Worm (Caenorhabditis elegans) whole organism, young adult: ENCODE data around the gene pgl-2.
A peak's percentile ranks its signal among the peaks of the same experiment; 100 is the strongest.

Source experiments
- B0336.3 ChIP-seq: fragments of 200-800 bp; sonication (Bioruptor generic); IDR thresholded peaks from 2 replicates; pipeline ENCODE4 v1.3.6; 2022; ENCODE audit warnings: missing genetic modification characterization, missing compliant biosample characterization
- F23B12.7 ChIP-seq: sonication (generic microtip); optimal IDR thresholded peaks from 2 replicates; lab custom pipeline; 2017; ENCODE audit warnings: missing genetic modification characterization, mild to moderate bottlenecking, missing compliant biosample characterization, antibody characterized with exemption, moderate library complexity; ENCODE audit not compliant: insufficient read depth
- F52B5.7 ChIP-seq: sonication (generic microtip); optimal IDR thresholded peaks from 2 replicates; lab custom pipeline; 2016; ENCODE audit warnings: mild to moderate bottlenecking, missing genetic modification characterization, missing compliant biosample characterization
- T07F8.4 ChIP-seq: sonication (generic microtip); optimal IDR thresholded peaks from 2 replicates; lab custom pipeline; 2016; ENCODE audit warnings: mild to moderate bottlenecking, missing genetic modification characterization, moderate library complexity, missing compliant biosample characterization
- T26A5.8 ChIP-seq: sonication (generic microtip); optimal IDR thresholded peaks from 2 replicates; lab custom pipeline; 2016; ENCODE audit warnings: missing genetic modification characterization, missing compliant biosample characterization
- Y67H2A.10 ChIP-seq: fragments of 200-800 bp; sonication (Bioruptor generic); conservative IDR thresholded peaks from 2 replicates; pipeline ENCODE4 v1.3.6; 2022; ENCODE audit warnings: missing genetic modification reagents, missing genetic modification characterization, missing compliant biosample characterization
- ZK185.1 ChIP-seq: sonication (generic microtip); optimal IDR thresholded peaks from 2 replicates; lab custom pipeline; 2016; ENCODE audit warnings: mild to moderate bottlenecking, missing genetic modification characterization, missing compliant biosample characterization; ENCODE audit not compliant: poor library complexity, severe bottlenecking
- akir-1 ChIP-seq: fragments of 200-800 bp; sonication (Bioruptor generic); optimal IDR thresholded peaks from 2 replicates; lab custom pipeline; 2018; ENCODE audit warnings: mild to moderate bottlenecking, missing genetic modification characterization, moderate library complexity, missing compliant biosample characterization
- aptf-2 ChIP-seq: fragments of 200-800 bp; sonication (Bioruptor generic); conservative IDR thresholded peaks from 2 replicates; pipeline ENCODE4 v1.3.6; 2022; ENCODE audit warnings: missing genetic modification reagents, missing genetic modification characterization, missing compliant biosample characterization
- attf-5 ChIP-seq: fragments of 200-800 bp; sonication (Bioruptor generic); optimal IDR thresholded peaks from 2 replicates; lab custom pipeline; 2018; ENCODE audit warnings: mild to moderate bottlenecking, missing genetic modification characterization, missing compliant biosample characterization
- attf-6 ChIP-seq: fragments of 200-800 bp; sonication (Bioruptor generic); IDR thresholded peaks from 2 replicates; pipeline ENCODE4 v1.3.6; 2022; ENCODE audit warnings: missing genetic modification reagents, missing genetic modification characterization, missing compliant biosample characterization
- cebp-1 ChIP-seq, 2 experiments: fragments of 200-800 bp in 1 of 2; sonication (Bioruptor generic) in 1 of 2; sonication (generic microtip) in 1 of 2; IDR thresholded peaks in 1 of 2; optimal IDR thresholded peaks in 1 of 2; 2 replicates each; pipeline versions ENCODE4 v1.3.6 to Lab custom; 2017 to 2022; ENCODE audit warnings: missing compliant biosample characterization in 2 of 2, missing genetic modification characterization in 2 of 2, mild to moderate bottlenecking in 1 of 2, missing genetic modification reagents in 1 of 2, moderate library complexity in 1 of 2
- cebp-2 ChIP-seq: fragments of 200-800 bp; sonication (Bioruptor generic); IDR thresholded peaks from 2 replicates; pipeline ENCODE4 v1.3.6; 2022; ENCODE audit warnings: missing genetic modification characterization, missing compliant biosample characterization
- ceh-27 ChIP-seq: fragments of 200-800 bp; sonication (Bioruptor generic); optimal IDR thresholded peaks from 2 replicates; lab custom pipeline; 2018; ENCODE audit warnings: mild to moderate bottlenecking, missing genetic modification characterization, moderate library complexity, missing compliant biosample characterization
- ceh-79 ChIP-seq: sonication (generic microtip); optimal IDR thresholded peaks from 2 replicates; lab custom pipeline; 2017; ENCODE audit warnings: mild to moderate bottlenecking, missing genetic modification characterization, missing compliant biosample characterization
- ceh-91 ChIP-seq: fragments of 200-800 bp; sonication (Bioruptor generic); IDR thresholded peaks from 2 replicates; pipeline ENCODE4 v1.3.6; 2022; ENCODE audit warnings: missing genetic modification reagents, missing genetic modification characterization, missing compliant biosample characterization
- efl-1 ChIP-seq: fragments of 150-350 bp; optimal IDR thresholded peaks from 2 replicates; lab custom pipeline; 2014; ENCODE audit warnings: missing biosample characterization, missing genetic modification reagents, missing genetic modification characterization
- ekl-4 ChIP-seq: fragments of 200-800 bp; sonication (Bioruptor generic); IDR thresholded peaks from 2 replicates; pipeline ENCODE4 v1.3.6; 2022; ENCODE audit warnings: missing genetic modification reagents, missing genetic modification characterization, missing compliant biosample characterization
- ets-4 ChIP-seq: fragments of 200-800 bp; sonication (Bioruptor generic); optimal IDR thresholded peaks from 2 replicates; lab custom pipeline; 2018; ENCODE audit warnings: mild to moderate bottlenecking, missing genetic modification characterization, missing compliant biosample characterization
- gei-17 ChIP-seq: fragments of 200-800 bp; sonication (Bioruptor generic); optimal IDR thresholded peaks from 2 replicates; lab custom pipeline; 2018; ENCODE audit warnings: mild to moderate bottlenecking, missing genetic modification characterization, missing compliant biosample characterization
- hmg-1.2 ChIP-seq: fragments of 200-800 bp; sonication (Bioruptor generic); IDR thresholded peaks from 2 replicates; pipeline ENCODE4 v1.3.6; 2022; ENCODE audit warnings: missing genetic modification reagents, missing genetic modification characterization, missing compliant biosample characterization
- lag-1 ChIP-seq: fragments of 200-800 bp; sonication (Bioruptor generic); IDR thresholded peaks from 2 replicates; pipeline ENCODE4 v1.3.6; 2022; ENCODE audit warnings: missing genetic modification reagents, missing genetic modification characterization, missing compliant biosample characterization
- let-607 ChIP-seq, 2 experiments: fragments of 200-800 bp in 1 of 2; sonication (Bioruptor generic) in 1 of 2; sonication (generic microtip) in 1 of 2; optimal IDR thresholded peaks; 2 replicates each; lab custom pipeline; 2016 to 2018; ENCODE audit warnings: mild to moderate bottlenecking in 2 of 2, missing compliant biosample characterization in 2 of 2, missing genetic modification characterization in 2 of 2, moderate library complexity in 2 of 2, missing genotype in 1 of 2
- lin-35 ChIP-seq, 3 experiments: fragments of 150-350 bp in 2 of 3; sonication (generic microtip) in 1 of 3; optimal IDR thresholded peaks; 2 replicates each; lab custom pipeline; 2014 to 2018; ENCODE audit warnings: missing biosample characterization in 3 of 3, missing genetic modification characterization in 3 of 3, missing genetic modification reagents in 3 of 3
- lin-54 ChIP-seq: fragments of 200-800 bp; sonication (Bioruptor generic); optimal IDR thresholded peaks from 2 replicates; lab custom pipeline; 2018; ENCODE audit warnings: mild to moderate bottlenecking, missing genetic modification characterization, missing compliant biosample characterization
- madf-10 ChIP-seq: sonication (generic microtip); optimal IDR thresholded peaks from 2 replicates; lab custom pipeline; 2016; ENCODE audit warnings: mild to moderate bottlenecking, missing genetic modification characterization, missing compliant biosample characterization
- mel-28 ChIP-seq: sonication (generic microtip); optimal IDR thresholded peaks from 2 replicates; lab custom pipeline; 2016; ENCODE audit warnings: borderline replicate concordance, mild to moderate bottlenecking, missing genetic modification characterization, missing compliant biosample characterization
- mxl-1 ChIP-seq: sonication (generic microtip); optimal IDR thresholded peaks from 2 replicates; lab custom pipeline; 2016; ENCODE audit warnings: missing genetic modification characterization, missing compliant biosample characterization
- nhr-27 ChIP-seq: fragments of 200-800 bp; sonication (Bioruptor generic); optimal IDR thresholded peaks from 2 replicates; lab custom pipeline; 2018; ENCODE audit warnings: mild to moderate bottlenecking, missing genetic modification characterization, moderate library complexity, missing compliant biosample characterization
- nhr-80 ChIP-seq: sonication (generic microtip); optimal IDR thresholded peaks from 2 replicates; lab custom pipeline; 2016; ENCODE audit warnings: missing genetic modification characterization, missing compliant biosample characterization
- nhr-90 ChIP-seq: sonication (generic microtip); optimal IDR thresholded peaks from 2 replicates; lab custom pipeline; 2016; ENCODE audit warnings: missing genotype, mild to moderate bottlenecking, missing genetic modification characterization, missing compliant biosample characterization
- pha-4 ChIP-seq: fragments of 150-350 bp; sonication (generic microtip); optimal IDR thresholded peaks from 2 replicates; lab custom pipeline; 2014; ENCODE audit warnings: missing biosample characterization, missing genetic modification reagents, missing genetic modification characterization
- rec-8 ChIP-seq, 2 experiments: sonication (generic microtip); optimal IDR thresholded peaks; 2 replicates each; lab custom pipeline; 2016; ENCODE audit warnings: mild to moderate bottlenecking in 2 of 2, missing genetic modification characterization in 2 of 2, missing genetic modification reagents in 2 of 2, missing genotype in 2 of 2, missing biosample characterization in 1 of 2, missing compliant biosample characterization in 1 of 2, moderate library complexity in 1 of 2
- sea-2 ChIP-seq: fragments of 200-800 bp; sonication (Bioruptor generic); IDR thresholded peaks from 2 replicates; pipeline ENCODE4 v1.3.6; 2022; ENCODE audit warnings: missing genetic modification characterization, missing compliant biosample characterization
- snpc-3.4 ChIP-seq: sonication (generic microtip); optimal IDR thresholded peaks from 2 replicates; lab custom pipeline; 2017; ENCODE audit warnings: missing genetic modification characterization, mild to moderate bottlenecking, missing compliant biosample characterization, antibody characterized with exemption, moderate library complexity, missing genotype, missing genetic modification reagents
- sptf-2 ChIP-seq: fragments of 200-800 bp; sonication (Bioruptor generic); optimal IDR thresholded peaks from 2 replicates; lab custom pipeline; 2018; ENCODE audit warnings: mild to moderate bottlenecking, missing genetic modification characterization, missing compliant biosample characterization
- tbp1 ChIP-seq: fragments of 200-800 bp; sonication (Bioruptor generic); optimal IDR thresholded peaks from 2 replicates; lab custom pipeline; 2018; ENCODE audit warnings: mild to moderate bottlenecking, missing genetic modification characterization, missing compliant biosample characterization
- ztf-26 ChIP-seq: sonication (generic microtip); optimal IDR thresholded peaks from 2 replicates; lab custom pipeline; 2017; ENCODE audit warnings: missing genetic modification characterization, missing compliant biosample characterization

pgl-2 gene

DNA sequence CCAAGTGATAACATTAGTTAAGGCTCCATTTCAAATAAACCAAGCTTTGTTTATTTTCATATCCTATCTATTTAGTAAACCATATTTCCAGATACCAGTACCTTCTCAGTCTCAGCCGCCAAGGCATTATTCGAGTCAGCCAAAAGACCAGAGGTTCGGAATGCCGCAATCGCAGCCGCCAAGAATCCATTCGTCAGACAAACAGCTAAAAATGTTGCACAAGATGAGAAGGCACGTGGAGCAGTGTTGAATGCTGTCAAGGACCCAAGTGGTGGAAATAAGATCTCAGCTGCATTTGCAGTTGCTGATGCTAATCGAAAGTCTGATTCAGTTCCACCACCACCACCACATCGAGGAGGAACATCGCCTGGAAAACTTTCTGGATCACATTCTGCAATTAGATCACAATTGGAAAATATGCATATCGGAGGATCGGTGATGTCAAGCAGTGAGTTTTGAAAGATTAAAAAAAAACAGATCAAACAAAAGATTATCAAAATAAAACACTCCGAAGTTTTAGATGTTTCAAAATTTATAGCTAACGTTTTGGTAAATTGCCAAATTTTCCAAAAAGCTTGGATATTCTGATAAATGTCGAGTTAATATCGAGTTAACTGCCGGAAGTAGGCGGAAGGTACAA lies 22.2 kb upstream of the pgl-2 start:
- no peak for TF ChIP-seq cebp-2 (GFP tag; lab: Robert Waterston, UW)
- no peak for TF ChIP-seq pha-4 (tag; lab: Kevin White, UChicago)
- TF ChIP-seq ceh-91 (GFP tag; lab: Robert Waterston, UW): no peak
- no peak for TF ChIP-seq mel-28 (tag; lab: Kevin White, UChicago)
- TF ChIP-seq B0336.3: no peak
- no peak for TF ChIP-seq T07F8.4
- TF ChIP-seq gei-17 (GFP tag; lab: Kevin White, UChicago): no peak
- TF ChIP-seq attf-5 (GFP tag; lab: Kevin White, UChicago): no peak

- TF ChIP-seq cebp-1 (GFP tag; IDR thresholded peaks at IDR 0.05; lab: Robert Waterston, UW) (no peak), cebp-1 (tag; optimal IDR thresholded peaks at IDR 0.05; lab: Kevin White, UChicago) (peak; percentile 39), let-607 (tag; optimal IDR thresholded peaks at IDR 0.05; lab: Kevin White, UChicago) (peak; percentile 21 to 81), attf-5 (GFP tag; lab: Kevin White, UChicago) (peak; percentile 3), hmg-1.2 (GFP tag; lab: Robert Waterston, UW) (peak; percentile 87), T07F8.4 (no peak), ceh-27 (GFP tag; lab: Kevin White, UChicago) (no peak), nhr-27 (tag; lab: Kevin White, UChicago) (no peak), nhr-80 (tag; lab: Kevin White, UChicago) (peak; percentile 22), ZK185.1 (tag; lab: Kevin White, UChicago) (peak; percentile 17), sea-2 (GFP tag; lab: Robert Waterston, UW) (no peak), efl-1 (GFP tag; lab: Kevin White, UChicago) (no peak), F23B12.7 (tag; lab: Kevin White, UChicago) (no peak)
Measured at ce11 chrIII:8696680-8697079, 21.4 kb upstream of the pgl-2 start.

DNA sequence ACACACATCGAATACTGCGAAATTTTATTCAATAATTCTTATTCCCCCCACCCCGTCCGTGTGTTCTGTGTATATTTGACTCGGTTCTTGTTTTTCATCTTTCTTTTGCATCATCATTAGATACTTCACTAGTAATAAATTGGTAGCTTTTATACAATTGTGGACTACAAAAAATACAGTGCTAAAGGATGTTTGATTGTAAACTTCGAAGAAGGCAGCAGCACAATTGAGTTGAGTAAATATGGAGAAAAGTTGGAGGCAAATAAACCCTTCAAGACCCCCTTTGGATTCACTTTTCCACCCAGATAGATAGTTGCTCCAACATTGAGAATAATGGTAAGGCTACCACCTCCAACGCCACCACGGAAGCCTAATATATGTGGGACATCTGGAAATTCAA lies 18.1 kb upstream of the pgl-2 start, which contains the start of gene B0303.7:
B0303.7 (plus strand) TSS at position 301 of the 400 bp plus-strand sequence.
- TF ChIP-seq snpc-3.4 (no peak), ztf-26 (tag; lab: Kevin White, UChicago) (no peak), F52B5.7 (tag; lab: Kevin White, UChicago) (no peak)

- TF ChIP-seq ekl-4 (GFP tag; lab: Robert Waterston, UW): no peak
- peak; percentile 24 for TF ChIP-seq nhr-80 (tag; lab: Kevin White, UChicago)
- TF ChIP-seq attf-6: no peak
- no peak for TF ChIP-seq madf-10
- TF ChIP-seq sptf-2 (GFP tag; lab: Kevin White, UChicago): no peak
- no peak for TF ChIP-seq pha-4 (tag; lab: Kevin White, UChicago)
- TF ChIP-seq lag-1: no peak
- TF ChIP-seq lin-54 (GFP tag; lab: Kevin White, UChicago): no peak
- TF ChIP-seq cebp-1 (GFP tag; IDR thresholded peaks at IDR 0.05; lab: Robert Waterston, UW): no peak
- TF ChIP-seq cebp-1 (tag; optimal IDR thresholded peaks at IDR 0.05; lab: Kevin White, UChicago): peak; percentile 36
- peak in 1 of 3 experiments; percentile 51 for TF ChIP-seq lin-35 (GFP tag; optimal IDR thresholded peaks at IDR 0.05; lab: Kevin White, UChicago)
- no peak for TF ChIP-seq ZK185.1 (tag; lab: Kevin White, UChicago)
- no peak for TF ChIP-seq akir-1 (GFP tag; lab: Kevin White, UChicago)
- TF ChIP-seq mxl-1 (tag; lab: Kevin White, UChicago): no peak
- no peak for TF ChIP-seq ets-4 (GFP tag; lab: Kevin White, UChicago)
- TF ChIP-seq hmg-1.2 (GFP tag; lab: Robert Waterston, UW): peak; percentile 38; the same call in 1 of the 2 replicates
- no peak for TF ChIP-seq nhr-90 (tag; lab: Kevin White, UChicago)
- no peak for TF ChIP-seq tbp1
- TF ChIP-seq aptf-2 (GFP tag; lab: Robert Waterston, UW): no peak
- TF ChIP-seq Y67H2A.10: no peak
- TF ChIP-seq rec-8 (tag; optimal IDR thresholded peaks at IDR 0.05; lab: Kevin White, UChicago): no peak
- no peak for TF ChIP-seq ceh-79 (tag; lab: Kevin White, UChicago)
- no peak for TF ChIP-seq T26A5.8
- peak; percentile 70 for TF ChIP-seq attf-5 (GFP tag; lab: Kevin White, UChicago)
- TF ChIP-seq snpc-3.4: no peak
- no peak for TF ChIP-seq mel-28 (tag; lab: Kevin White, UChicago)
Measured at ce11 chrIII:8689655-8690054, 14.4 kb upstream of the pgl-2 start, which contains the start of gene B0303.4. B0303.4 (plus strand) TSS chrIII:8689850.
